Worm (Caenorhabditis elegans) whole organism, L2 larva: Measurements from ENCODE around the gene egl-15.

Source experiments
- skn-1 ChIP-seq: sonication (generic microtip); optimal IDR thresholded peaks from 2 replicates; lab custom pipeline; 2017; ENCODE audit warnings: missing biosample characterization, missing genetic modification characterization
- zag-1 ChIP-seq: fragments of 150-350 bp; optimal IDR thresholded peaks from 2 replicates; lab custom pipeline; 2014; ENCODE audit warnings: missing biosample characterization, missing genetic modification characterization

ce11 chrX:11031047-11031695 is 15.0 kb downstream of the egl-15 start:
- peak; percentile 92 for TF ChIP-seq zag-1 (tag; lab: Kevin White, UChicago)
- TF ChIP-seq skn-1, result no peak
